Fruit fly (Drosophila melanogaster): ENCODE data around the gene eIF2beta.
A peak's percentile ranks its signal among the peaks of the same experiment; 100 is the strongest.

The eIF2beta gene

dm6 chr3L:12529431-12530007 lies 3.0 kb upstream of the eIF2beta start (continued):
- TF ChIP-seq CG13296 (GFP tag; optimal IDR thresholded peaks at IDR 0.05) (peak; percentile 1), CG10321 (GFP tag; IDR thresholded peaks at IDR 0.05) (0 out of 2 replicates have a peak, but pooled peaks have one; percentile 11), CG8359 (GFP tag; optimal IDR thresholded peaks at IDR 0.05; ENCODE audit: borderline replicate concordance) (peak; percentile 30), E2f2 (GFP tag; IDR thresholded peaks at IDR 0.05) (no peak), chinmo (GFP tag; IDR thresholded peaks at IDR 0.05; ENCODE audit: partially characterized antibody) (no peak), tna (GFP tag; IDR thresholded peaks at IDR 0.05; ENCODE audit: partially characterized antibody) (no peak), ewg (GFP tag; optimal IDR thresholded peaks at IDR 0.05) (no peak), Stat92E (GFP tag; optimal IDR thresholded peaks at IDR 0.05) (no peak), H2.0 (GFP tag; IDR thresholded peaks at IDR 0.05) (0 out of 2 replicates have a peak, but pooled peaks have one; percentile 25), pb (GFP tag; optimal IDR thresholded peaks at IDR 0.05) (no peak), HLH54F (GFP tag; optimal IDR thresholded peaks at IDR 0.05) (no peak), CG1602 (GFP tag; optimal IDR thresholded peaks at IDR 0.05) (peak; percentile 3), nmo (GFP tag; optimal IDR thresholded peaks at IDR 0.05) (peak; percentile 42), Sox102F (GFP tag; optimal IDR thresholded peaks at IDR 0.05) (no peak), CG10147 (GFP tag; optimal IDR thresholded peaks at IDR 0.05) (no peak), lmd (GFP tag; IDR thresholded peaks at IDR 0.05) (peak; percentile 55), CG10267 (tag; optimal IDR thresholded peaks at IDR 0.05) (peak; percentile 38), Sry-β (GFP tag; optimal IDR thresholded peaks at IDR 0.05) (no peak), Dfd (GFP tag; optimal IDR thresholded peaks at IDR 0.05) (no peak), CG10462 (GFP tag; optimal IDR thresholded peaks at IDR 0.05) (no peak), CG31365 (tag; optimal IDR thresholded peaks at IDR 0.05) (peak; percentile 23), grn (GFP tag; optimal IDR thresholded peaks at IDR 0.05) (peak; percentile 57), CG15696 (tag; optimal IDR thresholded peaks at IDR 0.05) (peak; percentile 7), CG18599 (GFP tag; optimal IDR thresholded peaks at IDR 0.05) (peak; percentile 33), org-1 (GFP tag; optimal IDR thresholded peaks at IDR 0.05) (peak; percentile 13), dm (GFP tag; optimal IDR thresholded peaks at IDR 0.05) (no peak), CG9215 (GFP tag; IDR thresholded peaks at IDR 0.05) (no peak), en (GFP tag; optimal IDR thresholded peaks at IDR 0.05) (peak; percentile 41), onecut (GFP tag; IDR thresholded peaks at IDR 0.05) (peak; percentile 35), unpg (GFP tag; optimal IDR thresholded peaks at IDR 0.05) (peak; percentile 66), MTF-1 (GFP tag; optimal IDR thresholded peaks at IDR 0.05; ENCODE audit: borderline replicate concordance) (no peak), CG12104 (GFP tag; optimal IDR thresholded peaks at IDR 0.05) (peak; percentile 17), bcd (GFP tag; optimal IDR thresholded peaks at IDR 0.05) (peak; percentile 25), Dad (GFP tag; optimal IDR thresholded peaks at IDR 0.05) (no peak), CG18764 (GFP tag; optimal IDR thresholded peaks at IDR 0.05) (no peak), toy (GFP tag; IDR thresholded peaks at IDR 0.05) (no peak), Fer2 (tag; optimal IDR thresholded peaks at IDR 0.05) (no peak), CG18011 (GFP tag; optimal IDR thresholded peaks at IDR 0.05) (peak; percentile 38), lab (GFP tag; optimal IDR thresholded peaks at IDR 0.05) (peak; percentile 60), CG4424 (GFP tag; optimal IDR thresholded peaks at IDR 0.05) (peak; percentile 60), peb (GFP tag; IDR thresholded peaks at IDR 0.05) (no peak), CG8765 (GFP tag; IDR thresholded peaks at IDR 0.05) (no peak; the same call in 1 of the 2 replicates), Xrp1 (GFP tag; IDR thresholded peaks at IDR 0.05) (peak; percentile 71), Ptx1 (GFP tag; IDR thresholded peaks at IDR 0.05) (peak; percentile 26; the same call in 1 of the 2 replicates), CG30403 (GFP tag; optimal IDR thresholded peaks at IDR 0.05) (peak; percentile 47), kah (GFP tag; optimal IDR thresholded peaks at IDR 0.05) (no peak), CG6854 (GFP tag; optimal IDR thresholded peaks at IDR 0.05) (no peak), trem (tag; optimal IDR thresholded peaks at IDR 0.05) (peak; percentile 8), insv (GFP tag; optimal IDR thresholded peaks at IDR 0.05) (no peak), Ravus (GFP tag; IDR thresholded peaks at IDR 0.05) (no peak)
